Worm (Caenorhabditis elegans) whole organism, L4 larva: ENCODE results near the gene B0272.3.
A peak's percentile ranks its signal among the peaks of the same experiment; 100 is the strongest.
"Not testable (repeated sequence)": the region's sequence is repeated elsewhere in the genome, so short reads cannot be mapped to it uniquely, and the experiment has no call there.

ENCODE experiments used
- D1046.2 ChIP-seq: fragments of 200-800 bp; sonication (Bioruptor generic); IDR thresholded peaks from 2 replicates; pipeline ENCODE4 v1.3.6; 2022; ENCODE audit warnings: missing genetic modification characterization, missing compliant biosample characterization
- F44E2.7 ChIP-seq: fragments of 200-800 bp; sonication (Bioruptor generic); IDR thresholded peaks from 2 replicates; pipeline ENCODE4 v2.1.2; 2022; ENCODE audit warnings: missing genetic modification characterization, missing compliant biosample characterization
- T20F7.1 ChIP-seq: fragments of 200-800 bp; sonication (Bioruptor generic); optimal IDR thresholded peaks from 2 replicates; lab custom pipeline; 2018; ENCODE audit warnings: mild to moderate bottlenecking, missing genetic modification characterization, missing compliant biosample characterization
- Y48G9A.11 ChIP-seq: fragments of 200-800 bp; sonication (Bioruptor generic); IDR thresholded peaks from 2 replicates; pipeline ENCODE4 v1.3.6; 2022; ENCODE audit warnings: missing genetic modification reagents, missing genetic modification characterization, missing compliant biosample characterization
- ZK337.2 ChIP-seq: fragments of 200-800 bp; sonication (Bioruptor generic); IDR thresholded peaks from 2 replicates; pipeline ENCODE4 v1.3.6; 2022; ENCODE audit warnings: missing genetic modification reagents, missing genetic modification characterization, missing compliant biosample characterization
- ZK546.5 ChIP-seq, 2 experiments: sonication (generic microtip); optimal IDR thresholded peaks; 2 replicates each; lab custom pipeline; 2017; ENCODE audit warnings: missing biosample characterization in 2 of 2, missing genetic modification characterization in 2 of 2
- ama-1 ChIP-seq: fragments of 150-350 bp; optimal IDR thresholded peaks from 2 replicates; lab custom pipeline; 2014; ENCODE audit warnings: inconsistent platforms, mixed read lengths
- arid-1 ChIP-seq: fragments of 200-800 bp; sonication (Bioruptor generic); conservative IDR thresholded peaks from 2 replicates; pipeline ENCODE4 v1.3.6; 2022; ENCODE audit warnings: missing genetic modification reagents, missing genetic modification characterization, missing compliant biosample characterization
- ceh-62 ChIP-seq: sonication (generic microtip); optimal IDR thresholded peaks from 2 replicates; lab custom pipeline; 2017; ENCODE audit warnings: missing biosample characterization, missing genetic modification characterization
- daf-12 ChIP-seq: fragments of 150-350 bp; optimal IDR thresholded peaks from 2 replicates; lab custom pipeline; 2014; ENCODE audit warnings: missing biosample characterization, missing genetic modification reagents, missing genetic modification characterization
- daf-8 ChIP-seq: fragments of 200-800 bp; sonication (Bioruptor generic); IDR thresholded peaks from 2 replicates; pipeline ENCODE4 v1.3.6; 2022; ENCODE audit warnings: missing genetic modification characterization, missing compliant biosample characterization
- dmd-8 ChIP-seq: fragments of 200-800 bp; sonication (Bioruptor generic); IDR thresholded peaks from 2 replicates; pipeline ENCODE4 v1.3.6; 2022; ENCODE audit warnings: missing genetic modification characterization, missing compliant biosample characterization
- dmd-9 ChIP-seq: fragments of 200-800 bp; sonication (Bioruptor generic); IDR thresholded peaks from 2 replicates; pipeline ENCODE4 v1.3.6; 2022; ENCODE audit warnings: missing genetic modification reagents, missing genetic modification characterization, missing compliant biosample characterization
- dve-1 ChIP-seq: sonication (generic microtip); optimal IDR thresholded peaks from 2 replicates; lab custom pipeline; 2017; ENCODE audit warnings: antibody characterized with exemption, mild to moderate bottlenecking, missing genetic modification characterization, missing compliant biosample characterization; ENCODE audit not compliant: insufficient read depth
- fkh-10 ChIP-seq: fragments of 150-350 bp; optimal IDR thresholded peaks from 2 replicates; lab custom pipeline; 2014; ENCODE audit warnings: missing biosample characterization, missing genetic modification reagents, missing genetic modification characterization
- fos-1 ChIP-seq: fragments of 150-350 bp; optimal IDR thresholded peaks from 2 replicates; lab custom pipeline; 2014; ENCODE audit warnings: missing biosample characterization, missing genetic modification characterization
- hif-1 ChIP-seq, 2 experiments: sonication (generic microtip); optimal IDR thresholded peaks; 2 replicates each; lab custom pipeline; 2016 to 2017; ENCODE audit warnings: missing compliant biosample characterization in 2 of 2, missing genetic modification characterization in 2 of 2, missing genetic modification reagents in 2 of 2, missing genotype in 2 of 2, mild to moderate bottlenecking in 1 of 2
- hlh-11 ChIP-seq: fragments of 200-800 bp; sonication (Bioruptor generic); optimal IDR thresholded peaks from 2 replicates; lab custom pipeline; 2018; ENCODE audit warnings: mild to moderate bottlenecking, missing genetic modification characterization, missing compliant biosample characterization
- jun-1 ChIP-seq: fragments of 150-350 bp; optimal IDR thresholded peaks from 2 replicates; lab custom pipeline; 2014; ENCODE audit warnings: missing biosample characterization, missing genetic modification reagents, missing genetic modification characterization
- lin-13 ChIP-seq: fragments of 150-350 bp; optimal IDR thresholded peaks from 2 replicates; lab custom pipeline; 2014; ENCODE audit warnings: missing biosample characterization, missing genetic modification reagents, missing genetic modification characterization
- lsy-2 ChIP-seq, 2 experiments: fragments of 150-350 bp in 1 of 2; sonication (generic microtip) in 1 of 2; optimal IDR thresholded peaks; 2 replicates each; lab custom pipeline; 2014 to 2017; ENCODE audit warnings: missing biosample characterization in 2 of 2, missing genetic modification characterization in 2 of 2
- mdl-1 ChIP-seq, 2 experiments: fragments of 150-350 bp in 1 of 2; sonication (generic microtip) in 1 of 2; optimal IDR thresholded peaks; 2 replicates each; lab custom pipeline; 2014 to 2017; ENCODE audit warnings: missing biosample characterization in 2 of 2, missing genetic modification characterization in 2 of 2
- mdt-29 ChIP-seq: fragments of 200-800 bp; sonication (Bioruptor generic); IDR thresholded peaks from 2 replicates; pipeline ENCODE4 v1.3.6; 2022; ENCODE audit warnings: missing genetic modification reagents, missing genetic modification characterization, missing compliant biosample characterization
- mes-2 ChIP-seq: sonication (generic microtip); optimal IDR thresholded peaks from 2 replicates; lab custom pipeline; 2016; ENCODE audit warnings: missing genotype, mild to moderate bottlenecking, missing genetic modification characterization, missing compliant biosample characterization; ENCODE audit not compliant: poor library complexity, severe bottlenecking
- mxl-2 ChIP-seq: fragments of 200-800 bp; sonication (Bioruptor generic); conservative IDR thresholded peaks from 2 replicates; pipeline ENCODE4 v1.3.6; 2022; ENCODE audit warnings: missing genetic modification reagents, missing genetic modification characterization, missing compliant biosample characterization
- mxl-3 ChIP-seq: fragments of 200-800 bp; sonication (Bioruptor generic); optimal IDR thresholded peaks from 2 replicates; lab custom pipeline; 2018; ENCODE audit warnings: mild to moderate bottlenecking, missing genetic modification characterization, missing compliant biosample characterization
- nhr-11 ChIP-seq: fragments of 150-350 bp; optimal IDR thresholded peaks from 2 replicates; lab custom pipeline; 2014; ENCODE audit warnings: missing biosample characterization, missing genetic modification characterization
- nhr-42 ChIP-seq: fragments of 200-800 bp; sonication (Bioruptor generic); IDR thresholded peaks from 2 replicates; pipeline ENCODE4 v1.3.6; 2022; ENCODE audit warnings: missing genetic modification characterization, missing compliant biosample characterization
- nhr-6 ChIP-seq: fragments of 150-350 bp; optimal IDR thresholded peaks from 2 replicates; lab custom pipeline; 2014; ENCODE audit warnings: missing biosample characterization, missing genetic modification characterization
- nhr-77 ChIP-seq: fragments of 150-350 bp; optimal IDR thresholded peaks from 2 replicates; lab custom pipeline; 2014; ENCODE audit warnings: missing biosample characterization, missing genetic modification characterization
- pha-4 ChIP-seq, 2 experiments: fragments of 150-350 bp in 1 of 2; fragments of 200-800 bp in 1 of 2; sonication (Bioruptor generic) in 1 of 2; IDR thresholded peaks in 1 of 2; optimal IDR thresholded peaks in 1 of 2; 2 replicates each; pipeline versions ENCODE4 v1.3.6 to Lab custom; 2014 to 2022; ENCODE audit warnings: missing genetic modification characterization in 2 of 2, missing genetic modification reagents in 2 of 2, missing biosample characterization in 1 of 2, missing compliant biosample characterization in 1 of 2
- rbr-2 ChIP-seq: sonication (generic microtip); optimal IDR thresholded peaks from 2 replicates; lab custom pipeline; 2016; ENCODE audit warnings: missing genotype, missing genetic modification characterization, missing compliant biosample characterization
- sdz-12 ChIP-seq: fragments of 200-800 bp; sonication (Bioruptor generic); optimal IDR thresholded peaks from 2 replicates; lab custom pipeline; 2018; ENCODE audit warnings: mild to moderate bottlenecking, missing genetic modification characterization, missing compliant biosample characterization
- skn-1 ChIP-seq: fragments of 150-350 bp; optimal IDR thresholded peaks from 2 replicates; lab custom pipeline; 2014; ENCODE audit warnings: missing biosample characterization, missing genetic modification characterization
- snpc-4 ChIP-seq: fragments of 150-350 bp; optimal IDR thresholded peaks from 2 replicates; lab custom pipeline; 2014; ENCODE audit warnings: missing biosample characterization, missing genetic modification characterization
- spr-1 ChIP-seq: sonication (generic microtip); optimal IDR thresholded peaks from 2 replicates; lab custom pipeline; 2016; ENCODE audit warnings: mild to moderate bottlenecking, missing genetic modification characterization, missing compliant biosample characterization
- spr-3 ChIP-seq: fragments of 200-800 bp; sonication (Bioruptor generic); optimal IDR thresholded peaks from 2 replicates; lab custom pipeline; 2018; ENCODE audit warnings: mild to moderate bottlenecking, missing genetic modification characterization, missing compliant biosample characterization
- tag-97 ChIP-seq: fragments of 200-800 bp; sonication (Bioruptor generic); IDR thresholded peaks from 2 replicates; pipeline ENCODE4 v1.3.6; 2022; ENCODE audit warnings: missing genetic modification characterization, missing compliant biosample characterization
- unc-130 ChIP-seq: sonication (generic microtip); optimal IDR thresholded peaks from 2 replicates; lab custom pipeline; 2016; ENCODE audit warnings: missing genetic modification reagents, missing genetic modification characterization, missing compliant biosample characterization
- unc-39 ChIP-seq: sonication (generic microtip); optimal IDR thresholded peaks from 2 replicates; lab custom pipeline; 2017; ENCODE audit warnings: missing biosample characterization, missing genetic modification characterization
- zag-1 ChIP-seq: fragments of 150-350 bp; optimal IDR thresholded peaks from 2 replicates; lab custom pipeline; 2014; ENCODE audit warnings: missing biosample characterization, missing genetic modification characterization
- zfp-2 ChIP-seq: sonication (generic microtip); optimal IDR thresholded peaks from 2 replicates; lab custom pipeline; 2016; ENCODE audit warnings: mild to moderate bottlenecking, missing genetic modification characterization, missing compliant biosample characterization
- zfp-3 ChIP-seq: fragments of 200-800 bp; sonication (Bioruptor generic); conservative IDR thresholded peaks from 2 replicates; pipeline ENCODE4 v1.3.6; 2022; ENCODE audit warnings: missing genetic modification reagents, missing genetic modification characterization, missing compliant biosample characterization

Gene B0272.3

DNA sequence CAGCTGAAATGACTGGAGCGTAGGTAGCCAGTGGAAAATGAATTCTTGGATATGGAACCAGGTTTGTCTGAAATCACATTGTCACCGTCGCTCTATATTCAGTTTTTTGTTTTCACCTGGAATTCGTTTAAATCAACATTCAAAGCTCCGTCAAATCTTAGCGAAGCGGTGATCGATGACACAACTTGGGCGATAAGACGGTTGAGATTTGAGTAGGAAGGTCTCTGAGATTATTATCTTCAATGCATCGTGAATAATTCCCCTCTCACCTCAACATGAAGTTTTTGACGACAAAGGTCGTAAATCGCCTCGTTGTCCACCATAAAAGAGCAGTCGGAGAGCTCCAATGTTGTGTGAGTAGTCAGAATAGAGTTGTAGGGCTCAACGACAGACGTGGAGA is 25.3 kb downstream of the B0272.3 start:
- no peak for TF ChIP-seq dmd-9 (GFP tag; lab: Robert Waterston, UW)
- TF ChIP-seq Y48G9A.11 (GFP tag; lab: Robert Waterston, UW) = no peak
- TF ChIP-seq unc-130 = no peak
- no peak for TF ChIP-seq snpc-4
- TF ChIP-seq spr-1 (tag; lab: Kevin White, UChicago) = no peak
- TF ChIP-seq spr-3 (GFP tag; lab: Kevin White, UChicago) = no peak
- no peak for TF ChIP-seq arid-1
- TF ChIP-seq ama-1 = no peak
- TF ChIP-seq nhr-77 (tag; lab: Kevin White, UChicago) = no peak
- TF ChIP-seq ZK546.5 (tag; optimal IDR thresholded peaks at IDR 0.05; lab: Kevin White, UChicago) = no peak
- no peak for TF ChIP-seq fos-1 (tag; lab: Kevin White, UChicago)

DNA sequence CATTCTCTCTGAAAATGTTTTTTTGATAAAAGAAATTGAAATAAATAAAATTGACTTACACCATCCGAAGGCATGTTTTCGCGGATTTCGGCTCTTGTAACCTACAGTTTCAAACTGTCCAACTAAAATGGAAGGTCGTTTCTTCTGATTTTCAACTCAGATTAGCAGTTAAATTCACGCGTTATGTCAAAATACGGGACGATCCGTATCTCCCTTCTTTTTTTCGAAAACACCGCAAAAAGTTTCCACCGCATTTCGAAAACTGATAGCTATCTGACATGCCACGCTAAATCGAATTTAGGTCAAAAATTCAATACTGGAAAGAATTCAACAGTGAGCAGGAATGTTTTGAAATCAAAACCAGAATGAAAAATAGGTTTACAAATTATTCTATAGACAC is 26.9 kb downstream of the B0272.3 start, which contains the start of gene tba-8:
tba-8 (minus strand) TSS at position 207 of the 400 bp plus-strand sequence.
- TF ChIP-seq rbr-2 (tag; lab: Kevin White, UChicago) (no peak), zfp-2 (tag; lab: Kevin White, UChicago) (no peak), ZK337.2 (GFP tag; lab: Robert Waterston, UW) (no peak), spr-1 (tag; lab: Kevin White, UChicago) (no peak), zfp-3 (GFP tag; lab: Robert Waterston, UW) (no peak), hif-1 (tag; optimal IDR thresholded peaks at IDR 0.05; lab: Kevin White, UChicago) (no peak), hlh-11 (tag; lab: Kevin White, UChicago) (no peak), Y48G9A.11 (GFP tag; lab: Robert Waterston, UW) (no peak), mdt-29 (GFP tag; lab: Robert Waterston, UW) (no peak), lsy-2 (tag; optimal IDR thresholded peaks at IDR 0.05; lab: Kevin White, UChicago) (no peak), sdz-12 (GFP tag; lab: Kevin White, UChicago) (no peak), tag-97 (GFP tag; lab: Robert Waterston, UW) (no peak), jun-1 (tag; lab: Kevin White, UChicago) (no peak), ceh-62 (tag; lab: Kevin White, UChicago) (no peak), fkh-10 (GFP tag; lab: Kevin White, UChicago) (no peak), lin-13 (GFP tag; lab: Kevin White, UChicago) (no peak), F44E2.7 (GFP tag; lab: Robert Waterston, UW) (no peak), mdl-1 (tag; optimal IDR thresholded peaks at IDR 0.05; lab: Kevin White, UChicago) (no peak)
- TF ChIP-seq, all 104 proteins: peak for 0

DNA sequence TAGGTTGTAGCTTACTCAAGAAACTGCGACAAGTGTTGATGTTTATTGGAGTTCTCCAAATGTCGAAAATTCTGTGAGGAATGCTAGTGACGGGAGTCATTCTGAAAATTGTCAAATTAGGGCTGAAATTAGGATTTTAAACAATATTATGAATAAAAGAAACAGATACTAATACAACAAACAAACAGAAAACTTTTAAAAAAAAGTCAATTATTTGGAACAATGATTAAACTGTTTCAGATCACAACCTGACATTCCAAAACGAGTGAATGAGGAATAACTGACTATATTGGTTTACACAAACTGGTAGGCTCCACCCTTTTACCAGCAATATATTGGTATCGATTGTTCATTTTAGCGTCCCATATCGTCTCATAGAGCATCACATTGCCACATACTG is 29.6 kb downstream of the B0272.3 start, which contains the start of gene ZK899.5:
ZK899.5 (minus strand) TSS at position 101 of the 400 bp plus-strand sequence.
- not testable (repeated sequence) for TF ChIP-seq spr-3 (GFP tag; lab: Kevin White, UChicago); daf-8 (GFP tag; lab: Robert Waterston, UW); D1046.2 (GFP tag; lab: Robert Waterston, UW)

DNA sequence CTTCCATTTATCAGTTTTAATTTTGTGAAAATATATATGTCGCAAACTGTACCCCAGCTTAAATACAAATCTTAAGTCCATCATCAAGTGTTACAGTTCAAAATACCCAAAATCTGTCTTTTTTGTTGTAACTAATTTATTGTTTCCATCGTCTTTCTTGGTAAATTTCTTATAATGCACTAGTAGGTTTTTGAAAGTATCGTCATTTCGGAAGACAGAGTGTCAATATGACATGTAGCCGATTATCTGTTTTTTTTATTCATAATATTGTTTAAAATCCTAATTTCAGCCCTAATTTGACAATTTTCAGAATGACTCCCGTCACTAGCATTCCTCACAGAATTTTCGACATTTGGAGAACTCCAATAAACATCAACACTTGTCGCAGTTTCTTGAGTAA is 31.8 kb downstream of the B0272.3 start, which contains the start of gene ZK899.6:
ZK899.6 (plus strand) TSS at position 301 of the 400 bp plus-strand sequence.
- TF ChIP-seq skn-1 (tag; lab: Kevin White, UChicago); arid-1; mxl-2: not testable (repeated sequence)

DNA sequence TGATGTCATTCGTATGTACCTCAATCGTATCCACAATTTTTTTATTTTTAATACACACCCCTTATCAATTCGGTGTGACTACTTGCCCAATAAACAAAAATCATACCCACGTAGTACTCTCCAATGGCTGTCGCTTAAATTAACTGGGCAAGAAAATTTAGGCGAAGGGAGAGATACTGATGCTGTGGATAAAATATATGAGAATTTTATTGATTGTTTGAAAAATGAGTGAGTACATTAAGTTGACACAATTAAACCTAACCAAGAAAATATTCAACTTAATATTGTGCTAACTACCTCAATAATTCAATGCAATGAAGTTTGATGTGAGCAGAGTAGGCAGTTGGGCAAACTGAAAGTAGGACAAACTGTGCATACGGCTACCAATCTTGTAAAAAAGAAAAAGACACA is 34.5 kb downstream of the B0272.3 start:
- TF ChIP-seq nhr-42 (GFP tag; lab: Robert Waterston, UW) = peak; percentile 99
- no peak for TF ChIP-seq daf-12 (tag; lab: Kevin White, UChicago)
- TF ChIP-seq dmd-8 = peak; percentile 66; the same call in 1 of the 2 replicates
- peak; percentile 90 for TF ChIP-seq arid-1
- peak; percentile 94 for TF ChIP-seq nhr-6 (tag; lab: Kevin White, UChicago)
- TF ChIP-seq unc-130 = peak; percentile 1
- peak; percentile 98 for TF ChIP-seq zag-1 (tag; lab: Kevin White, UChicago)
- TF ChIP-seq mdt-29 (GFP tag; lab: Robert Waterston, UW) = peak; percentile 95
- peak; percentile 98 for TF ChIP-seq unc-39 (tag; lab: Kevin White, UChicago)
- TF ChIP-seq T20F7.1 = peak; percentile 93
- TF ChIP-seq dve-1 = peak; percentile 100
- peak; percentile 98 for TF ChIP-seq mes-2 (tag; lab: Kevin White, UChicago)
- TF ChIP-seq mxl-3 (GFP tag; lab: Kevin White, UChicago) = peak; percentile 95
- TF ChIP-seq daf-8 (GFP tag; lab: Robert Waterston, UW) = 0 out of 2 replicates have a peak, but pooled peaks have one; percentile 76
- TF ChIP-seq hlh-11 (tag; lab: Kevin White, UChicago) = peak; percentile 97
- TF ChIP-seq pha-4 (GFP tag; IDR thresholded peaks at IDR 0.05; lab: Robert Waterston, UW) = peak; percentile 97
- peak; percentile 99 for TF ChIP-seq pha-4 (tag; optimal IDR thresholded peaks at IDR 0.05; lab: Kevin White, UChicago)
- TF ChIP-seq nhr-11 (tag; lab: Kevin White, UChicago) = peak; percentile 99
